Worm (Caenorhabditis elegans) whole organism, young adult: ENCODE measurements around the gene oac-6.

Experiments used
- atf-7 ChIP-seq: sonication (generic microtip); optimal IDR thresholded peaks from 2 replicates; lab custom pipeline; 2017; ENCODE audit warnings: mild to moderate bottlenecking, missing genetic modification characterization, missing compliant biosample characterization
- pha-4 ChIP-seq: fragments of 150-350 bp; sonication (generic microtip); optimal IDR thresholded peaks from 2 replicates; lab custom pipeline; 2014; ENCODE audit warnings: missing biosample characterization, missing genetic modification reagents, missing genetic modification characterization

DNA sequence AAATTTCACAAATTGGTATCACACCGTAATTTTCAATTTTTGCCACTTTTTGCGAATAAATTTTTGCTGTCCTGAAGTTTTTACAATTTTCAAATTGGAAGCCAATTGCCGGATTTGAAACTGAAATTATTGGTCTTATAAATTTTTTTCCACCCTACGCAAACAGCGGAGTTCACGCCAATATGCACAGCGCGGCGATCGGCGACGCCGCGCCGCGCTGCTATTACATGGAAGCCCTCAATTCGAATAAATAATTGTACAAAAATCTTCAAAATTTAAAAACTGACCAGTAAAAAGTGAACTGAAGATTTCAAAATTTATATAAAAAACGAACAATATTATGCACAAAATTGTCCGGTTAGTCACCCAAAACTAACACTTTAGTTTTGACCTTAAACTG lies 2.7 kb upstream of the oac-6 start:
- TF ChIP-seq pha-4 (tag; lab: Kevin White, UChicago), result no peak
- no peak for TF ChIP-seq atf-7
